Worm (Caenorhabditis elegans) whole organism, mixed stage, embryonic: ENCODE data around the gene poml-4.

Source experiments
- elt-1 ChIP-seq: sonication (generic microtip); optimal IDR thresholded peaks from 2 replicates; lab custom pipeline; 2017; ENCODE audit warnings: missing genetic modification characterization, mild to moderate bottlenecking, missing compliant biosample characterization, antibody characterized with exemption, moderate library complexity, borderline replicate concordance; ENCODE audit not compliant: insufficient read depth
- elt-3 ChIP-seq: fragments of 150-350 bp; optimal IDR thresholded peaks from 2 replicates; lab custom pipeline; 2014; ENCODE audit warnings: missing biosample characterization, missing genetic modification characterization
- nhr-12 ChIP-seq: fragments of 150-350 bp; optimal IDR thresholded peaks from 2 replicates; lab custom pipeline; 2014; ENCODE audit warnings: missing biosample characterization, missing genetic modification characterization
- nhr-237 ChIP-seq: fragments of 150-350 bp; optimal IDR thresholded peaks from 2 replicates; lab custom pipeline; 2014; ENCODE audit warnings: missing biosample characterization, missing genetic modification characterization
- nhr-28 ChIP-seq: fragments of 150-350 bp; optimal IDR thresholded peaks from 2 replicates; lab custom pipeline; 2014; ENCODE audit warnings: missing biosample characterization, missing genetic modification characterization
- nhr-76 ChIP-seq: sonication (generic microtip); optimal IDR thresholded peaks from 2 replicates; lab custom pipeline; 2017; ENCODE audit warnings: missing biosample characterization, missing genetic modification characterization
- pha-4 ChIP-seq: fragments of 150-350 bp; optimal IDR thresholded peaks from 2 replicates; lab custom pipeline; 2018; ENCODE audit warnings: missing biosample characterization, missing genetic modification reagents, missing genetic modification characterization
- ztf-11 ChIP-seq: fragments of 150-350 bp; optimal IDR thresholded peaks from 2 replicates; lab custom pipeline; 2014; ENCODE audit warnings: missing biosample characterization, missing genetic modification characterization

DNA sequence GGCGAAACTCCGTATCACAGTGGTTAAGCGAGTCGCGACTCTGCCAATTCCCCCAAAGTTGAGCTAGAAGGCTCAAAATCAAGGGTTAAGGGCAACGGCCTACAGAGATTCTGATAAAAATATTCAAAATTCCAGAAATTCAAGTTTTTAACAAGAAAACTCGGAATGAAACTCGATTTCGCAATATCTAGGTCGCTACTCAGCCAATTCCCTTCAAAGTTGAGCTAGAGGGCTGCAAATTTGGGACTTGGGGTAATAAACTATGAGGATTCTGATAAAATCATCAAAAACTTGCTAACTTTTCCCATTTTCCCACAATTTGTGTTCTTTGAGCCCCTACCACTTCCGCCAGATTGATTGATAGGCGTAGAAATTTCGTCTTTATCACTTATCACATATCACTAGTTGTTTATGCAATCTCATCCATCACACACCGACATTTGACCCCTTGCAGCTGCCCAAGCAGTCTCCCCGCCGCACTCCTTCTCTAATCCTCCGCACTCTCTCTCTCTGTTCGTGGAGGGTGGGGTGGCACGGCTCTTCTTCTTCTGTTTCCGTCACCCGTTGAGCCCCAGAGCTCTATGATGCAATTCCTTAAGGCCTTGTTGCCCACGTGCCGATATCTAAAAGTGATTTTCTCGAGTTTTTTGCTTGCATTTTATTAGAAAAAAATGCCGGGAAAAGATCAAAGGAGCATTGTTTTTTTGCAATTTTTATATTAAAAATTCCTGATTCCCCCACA is 38.9 kb upstream of the poml-4 start:
- TF ChIP-seq nhr-12 = no peak
- no peak for TF ChIP-seq elt-3 (tag; lab: Kevin White, UChicago)
- no peak for TF ChIP-seq nhr-237 (tag; lab: Kevin White, UChicago)
- no peak for TF ChIP-seq ztf-11 (tag; lab: Kevin White, UChicago)
- no peak for TF ChIP-seq nhr-76 (tag; lab: Kevin White, UChicago)
- TF ChIP-seq pha-4 (tag; lab: Kevin White, UChicago) = no peak
- TF ChIP-seq elt-1 (tag; lab: Kevin White, UChicago) = no peak
- no peak for TF ChIP-seq nhr-28 (tag; lab: Kevin White, UChicago)
